Worm (Caenorhabditis elegans) whole organism, early embryonic: ENCODE data around the gene rps-25.

ENCODE experiments used
- B0310.2 ChIP-seq: sonication (generic microtip); optimal IDR thresholded peaks from 2 replicates; lab custom pipeline; 2016; ENCODE audit warnings: mild to moderate bottlenecking, missing genetic modification characterization, missing compliant biosample characterization
- F13C5.2 ChIP-seq: sonication (generic microtip); optimal IDR thresholded peaks from 2 replicates; lab custom pipeline; 2017; ENCODE audit warnings: mild to moderate bottlenecking, missing genetic modification characterization, inconsistent platforms, missing compliant biosample characterization
- aly-1 ChIP-seq: sonication (generic microtip); optimal IDR thresholded peaks from 2 replicates; lab custom pipeline; 2016; ENCODE audit warnings: missing genetic modification characterization, missing compliant biosample characterization
- ama-1 ChIP-seq: fragments of 150-350 bp; optimal IDR thresholded peaks from 2 replicates; lab custom pipeline; 2014
- flt-1 ChIP-seq: fragments of 200-800 bp; sonication (Bioruptor generic); IDR thresholded peaks from 2 replicates; pipeline ENCODE4 v1.3.6; 2022; ENCODE audit warnings: missing genetic modification characterization, missing compliant biosample characterization
- tbx-11 ChIP-seq: fragments of 200-800 bp; sonication (Bioruptor generic); IDR thresholded peaks from 2 replicates; pipeline ENCODE4 v1.3.6; 2022; ENCODE audit warnings: missing genetic modification characterization, missing compliant biosample characterization
- tbx-37 ChIP-seq: fragments of 200-800 bp; sonication (Bioruptor generic); conservative IDR thresholded peaks from 2 replicates; pipeline ENCODE4 v1.3.6; 2022; ENCODE audit warnings: missing genetic modification reagents, missing genetic modification characterization, missing compliant biosample characterization
- tra-4 ChIP-seq: sonication (generic microtip); optimal IDR thresholded peaks from 2 replicates; lab custom pipeline; 2017; ENCODE audit warnings: missing genetic modification characterization, missing compliant biosample characterization

ce11 chrIV:5990503-5990902, 43.1 kb upstream of the rps-25 start:
- TF ChIP-seq F13C5.2 (no peak), flt-1 (no peak), ama-1 (lab: Kevin White, UChicago) (no peak), tra-4 (tag; lab: Kevin White, UChicago) (no peak), B0310.2 (tag; lab: Kevin White, UChicago) (no peak), tbx-37 (GFP tag; lab: Robert Waterston, UW) (no peak), tbx-11 (no peak), aly-1 (tag; lab: Kevin White, UChicago) (no peak)
